Worm (Caenorhabditis elegans): ENCODE data around the gene C32D5.12.

Gene C32D5.12

ce11 chrII:6328672-6329071 is 30.1 kb downstream of the C32D5.12 start:
- TF ChIP-seq elt-2 (tag; optimal IDR thresholded peaks at IDR 0.05) (peak; percentile 97), ceh-31 (tag; optimal IDR thresholded peaks at IDR 0.05) (no peak)

- no peak for TF ChIP-seq ceh-9 (tag; optimal IDR thresholded peaks at IDR 0.05)
- TF ChIP-seq unc-55 (GFP tag; optimal IDR thresholded peaks at IDR 0.05), result no peak
- peak; percentile 58 for TF ChIP-seq pqm-1 (tag; optimal IDR thresholded peaks at IDR 0.05)
- peak; percentile 97 for TF ChIP-seq elt-2 (tag; optimal IDR thresholded peaks at IDR 0.05)
- TF ChIP-seq dve-1 (tag; optimal IDR thresholded peaks at IDR 0.05), result peak; percentile 37
Observed at ce11 chrII:6327317-6327716, 31.5 kb downstream of the C32D5.12 start.

ce11 chrII:6324086-6324485 is 34.7 kb downstream of the C32D5.12 start, which contains the start of gene sma-6:
TSS of gene sma-6 (plus strand) at chrII:6324484.
- TF ChIP-seq ceh-24 (tag; optimal IDR thresholded peaks at IDR 0.05) (no peak), hlh-6 (tag; optimal IDR thresholded peaks at IDR 0.05) (no peak), unc-3 (GFP tag; conservative IDR thresholded peaks at IDR 0.05) (no peak), unc-3 (tag; optimal IDR thresholded peaks at IDR 0.05) (no peak), pros-1 (tag; optimal IDR thresholded peaks at IDR 0.05) (no peak), gmeb-2 (tag; optimal IDR thresholded peaks at IDR 0.05) (no peak)

- TF ChIP-seq ceh-6 (GFP tag; optimal IDR thresholded peaks at IDR 0.05) (no peak), pha-2 (tag; optimal IDR thresholded peaks at IDR 0.05) (no peak), K02D7.2 (tag; optimal IDR thresholded peaks at IDR 0.05) (no peak), syd-9 (tag; optimal IDR thresholded peaks at IDR 0.05) (no peak), sox-4 (tag; optimal IDR thresholded peaks at IDR 0.05) (no peak), unc-42 (tag; optimal IDR thresholded peaks at IDR 0.05) (no peak), ttx-3 (tag; optimal IDR thresholded peaks at IDR 0.05) (no peak)
Observed at ce11 chrII:6322979-6323378, 35.8 kb downstream of the C32D5.12 start, which contains the start of gene C32D5.4. TSS of gene C32D5.4 (minus strand) at chrII:6323079.

ce11 chrII:6322081-6322480 is 36.7 kb downstream of the C32D5.12 start:
- TF ChIP-seq ama-1 (optimal IDR thresholded peaks at IDR 0.05) (no peak), odd-2 (tag; optimal IDR thresholded peaks at IDR 0.05) (no peak), rnt-1 (tag; optimal IDR thresholded peaks at IDR 0.05) (no peak), ceh-14 (tag; optimal IDR thresholded peaks at IDR 0.05) (no peak), ref-2 (tag; optimal IDR thresholded peaks at IDR 0.05) (no peak), dmd-4 (tag; optimal IDR thresholded peaks at IDR 0.05; ENCODE audit: borderline replicate concordance) (no peak), pax-1 (tag; optimal IDR thresholded peaks at IDR 0.05) (no peak), hlh-6 (tag; optimal IDR thresholded peaks at IDR 0.05) (no peak), C08G9.2 (tag; optimal IDR thresholded peaks at IDR 0.05) (no peak), ceh-6 (GFP tag; optimal IDR thresholded peaks at IDR 0.05) (no peak), ztf-16 (tag; optimal IDR thresholded peaks at IDR 0.05) (no peak)

ce11 chrII:6320655-6321388 is 38.0 kb downstream of the C32D5.12 start, which contains the start of gene efr-3:
TSS of gene efr-3 (minus strand) at chrII:6321159.
- no peak for TF ChIP-seq elt-2 (tag; optimal IDR thresholded peaks at IDR 0.05)
- peak; percentile 90 for TF ChIP-seq ceh-48 (tag; optimal IDR thresholded peaks at IDR 0.05)
- no peak for TF ChIP-seq unc-55 (GFP tag; optimal IDR thresholded peaks at IDR 0.05)
- no peak for TF ChIP-seq pros-1 (tag; optimal IDR thresholded peaks at IDR 0.05)
- peak; percentile 6 for TF ChIP-seq unc-42 (tag; optimal IDR thresholded peaks at IDR 0.05)
- no peak for TF ChIP-seq nhr-232 (tag; optimal IDR thresholded peaks at IDR 0.05)
- TF ChIP-seq odd-2 (tag; optimal IDR thresholded peaks at IDR 0.05), result no peak

- TF ChIP-seq unc-86 (tag; optimal IDR thresholded peaks at IDR 0.05) (no peak), ceh-9 (tag; optimal IDR thresholded peaks at IDR 0.05) (no peak), hlh-6 (tag; optimal IDR thresholded peaks at IDR 0.05) (no peak), Y22D7AL.16 (tag; optimal IDR thresholded peaks at IDR 0.05) (no peak)
Observed at ce11 chrII:6311888-6312287, 46.9 kb downstream of the C32D5.12 start.
